Fruit fly (Drosophila melanogaster) whole organism, adult: Measurements from ENCODE around the gene Clic.

Experiments used
- CG7045 ChIP-seq: fragments of 200-800 bp; sonication (Bioruptor generic); optimal IDR thresholded peaks from 2 replicates; lab custom pipeline; 2017; ENCODE audit warnings: missing biosample characterization, mild to moderate bottlenecking, missing genetic modification characterization
- bab1 ChIP-seq: fragments of 200-800 bp; sonication (Bioruptor generic); optimal IDR thresholded peaks from 3 replicates; lab custom pipeline; 2019; ENCODE audit warnings: missing biosample characterization, mild to moderate bottlenecking, missing genetic modification characterization, moderate library complexity
- cic ChIP-seq: fragments of 200-800 bp; sonication (Bioruptor generic); optimal IDR thresholded peaks from 2 replicates; lab custom pipeline; 2017; ENCODE audit warnings: missing biosample characterization, mild to moderate bottlenecking, missing genetic modification characterization, moderate library complexity
- kay ChIP-seq: fragments of 200-800 bp; sonication (Bioruptor generic); peaks from one replicate; lab custom pipeline; 2016; ENCODE audit warnings: missing biosample characterization, missing genetic modification characterization, borderline replicate concordance
- tj ChIP-seq: fragments of 200-800 bp; sonication (Bioruptor generic); optimal IDR thresholded peaks from 3 replicates; lab custom pipeline; 2017; ENCODE audit warnings: missing biosample characterization, mild to moderate bottlenecking, missing genetic modification characterization, moderate library complexity

dm6 chrX:13779696-13780095, 42.4 kb downstream of the Clic start:
- peak; percentile 33 for TF ChIP-seq CG7045 (GFP tag; lab: Kevin White, UChicago)
- TF ChIP-seq bab1 (GFP tag; lab: Kevin White, UChicago): peak; percentile 40
- peak; percentile 92 for TF ChIP-seq kay (GFP tag; lab: Kevin White, UChicago)
- TF ChIP-seq tj (GFP tag; lab: Kevin White, UChicago): peak; percentile 56
- TF ChIP-seq cic (GFP tag; lab: Kevin White, UChicago): peak; percentile 77
